Fruit fly (Drosophila melanogaster) whole organism, embryonic: Measurements from ENCODE around the gene Hr4.

Experiments used
- Antp ChIP-seq: fragments of 200-800 bp; sonication (Bioruptor generic); optimal IDR thresholded peaks from 3 replicates; lab custom pipeline; 2016; ENCODE audit warnings: missing biosample characterization, missing genetic modification characterization
- Asciz ChIP-seq: fragments of 200-800 bp; sonication (Bioruptor generic); optimal IDR thresholded peaks from 2 replicates; lab custom pipeline; 2017; ENCODE audit warnings: missing biosample characterization, mild to moderate bottlenecking, missing genetic modification characterization, missing genetic modification reagents
- Atf6 ChIP-seq: fragments of 200-800 bp; sonication (Bioruptor generic); IDR thresholded peaks from 2 replicates; pipeline ENCODE4 v1.3.6; 2022; ENCODE audit warnings: missing biosample characterization, missing genetic modification characterization
- CG10209 ChIP-seq: fragments of 200-800 bp; sonication (Bioruptor generic); optimal IDR thresholded peaks from 3 replicates; lab custom pipeline; 2017; ENCODE audit warnings: missing biosample characterization, mild to moderate bottlenecking, missing genetic modification characterization, missing genetic modification reagents
- CG10462 ChIP-seq: fragments of 200-800 bp; sonication (Bioruptor generic); optimal IDR thresholded peaks from 2 replicates; lab custom pipeline; 2016; ENCODE audit warnings: missing biosample characterization, missing genetic modification characterization
- CG15696 ChIP-seq: fragments of 200-800 bp; sonication (Bioruptor generic); optimal IDR thresholded peaks from 2 replicates; lab custom pipeline; 2019; ENCODE audit warnings: missing biosample characterization, mild to moderate bottlenecking, missing genetic modification characterization, moderate library complexity
- CG18011 ChIP-seq: fragments of 200-800 bp; sonication (Bioruptor generic); optimal IDR thresholded peaks from 2 replicates; lab custom pipeline; 2017; ENCODE audit warnings: missing biosample characterization, missing genetic modification characterization, mild to moderate bottlenecking, moderate library complexity, missing genotype
- CG18599 ChIP-seq: fragments of 200-800 bp; sonication (Bioruptor generic); optimal IDR thresholded peaks from 3 replicates; lab custom pipeline; 2017; ENCODE audit warnings: missing biosample characterization, missing genetic modification characterization, mild to moderate bottlenecking, moderate library complexity, missing genetic modification reagents
- CG2120 ChIP-seq: fragments of 200-800 bp; sonication (Bioruptor generic); optimal IDR thresholded peaks from 3 replicates; lab custom pipeline; 2016; ENCODE audit warnings: missing biosample characterization, missing genetic modification characterization
- CG2202 ChIP-seq: fragments of 200-800 bp; sonication (Bioruptor generic); optimal IDR thresholded peaks from 2 replicates; lab custom pipeline; 2018; ENCODE audit warnings: missing biosample characterization, mild to moderate bottlenecking, missing genetic modification characterization
- CG32532 ChIP-seq: fragments of 200-800 bp; sonication (Bioruptor generic); IDR thresholded peaks from 2 replicates; pipeline ENCODE4 v1.3.6; 2022; ENCODE audit warnings: missing biosample characterization, missing genetic modification characterization
- CG34422 ChIP-seq: fragments of 200-800 bp; sonication (Bioruptor generic); IDR thresholded peaks from 3 replicates; pipeline ENCODE4 v1.3.6; 2022; ENCODE audit warnings: missing biosample characterization, missing genetic modification characterization
- CG4404 ChIP-seq: fragments of 200-800 bp; sonication (Bioruptor generic); IDR thresholded peaks from 2 replicates; pipeline ENCODE4 v1.3.6; 2022; ENCODE audit warnings: missing biosample characterization, missing genetic modification characterization
- CG6254 ChIP-seq: fragments of 200-800 bp; sonication (Bioruptor generic); optimal IDR thresholded peaks from 3 replicates; lab custom pipeline; 2017; ENCODE audit warnings: mild to moderate bottlenecking, missing biosample characterization, missing genetic modification reagents, missing genetic modification characterization
- CG6654 ChIP-seq: fragments of 200-800 bp; sonication (Bioruptor generic); optimal IDR thresholded peaks from 2 replicates; lab custom pipeline; 2017; ENCODE audit warnings: missing biosample characterization, mild to moderate bottlenecking, missing genetic modification characterization
- CG7357 ChIP-seq: fragments of 200-800 bp; sonication (Bioruptor generic); IDR thresholded peaks from 3 replicates; pipeline ENCODE4 v1.3.6; 2022; ENCODE audit warnings: missing biosample characterization, missing genetic modification characterization
- CG7786 ChIP-seq: fragments of 200-800 bp; sonication (Bioruptor generic); optimal IDR thresholded peaks from 2 replicates; lab custom pipeline; 2016; ENCODE audit warnings: missing biosample characterization, missing genetic modification characterization
- CG8089 ChIP-seq: fragments of 200-800 bp; sonication (Bioruptor generic); optimal IDR thresholded peaks from 3 replicates; lab custom pipeline; 2016; ENCODE audit warnings: missing biosample characterization, missing genetic modification characterization
- CG9437 ChIP-seq: fragments of 200-800 bp; sonication (Bioruptor generic); optimal IDR thresholded peaks from 2 replicates; lab custom pipeline; 2018; ENCODE audit warnings: missing biosample characterization, mild to moderate bottlenecking, missing genetic modification characterization
- CG9817 ChIP-seq: fragments of 200-800 bp; sonication (Bioruptor generic); optimal IDR thresholded peaks from 2 replicates; lab custom pipeline; 2018; ENCODE audit warnings: missing biosample characterization, mild to moderate bottlenecking, missing genetic modification characterization, moderate library complexity
- Dll ChIP-seq: fragments of 200-800 bp; sonication (Bioruptor generic); IDR thresholded peaks from 4 replicates; pipeline ENCODE4 v1.3.6; 2022; ENCODE audit warnings: missing biosample characterization, missing genetic modification characterization; ENCODE audit not compliant: partially characterized antibody
- Gsc ChIP-seq: fragments of 200-800 bp; sonication (Bioruptor generic); IDR thresholded peaks from 2 replicates; pipeline ENCODE4 v1.3.6; 2022; ENCODE audit warnings: missing biosample characterization, missing genetic modification characterization
- HHEX ChIP-seq: fragments of 200-800 bp; sonication (Bioruptor generic); optimal IDR thresholded peaks from 3 replicates; lab custom pipeline; 2017; ENCODE audit warnings: missing biosample characterization, mild to moderate bottlenecking, missing genetic modification characterization, missing genetic modification reagents
- Meics ChIP-seq: fragments of 200-800 bp; sonication (Bioruptor generic); optimal IDR thresholded peaks from 2 replicates; lab custom pipeline; 2017; ENCODE audit warnings: missing biosample characterization, mild to moderate bottlenecking, missing genetic modification characterization
- Poxn ChIP-seq: fragments of 200-800 bp; sonication (Bioruptor generic); IDR thresholded peaks from 2 replicates; pipeline ENCODE4 v1.3.6; 2022; ENCODE audit warnings: missing biosample characterization, missing genetic modification characterization
- Rx ChIP-seq: fragments of 200-800 bp; sonication (Bioruptor generic); IDR thresholded peaks from 2 replicates; pipeline ENCODE4 v1.3.6; 2022; ENCODE audit warnings: missing biosample characterization, missing genetic modification characterization
- Scr ChIP-seq: fragments of 200-800 bp; sonication (Bioruptor generic); IDR thresholded peaks from 2 replicates; pipeline ENCODE4 v1.3.6; 2022; ENCODE audit warnings: missing biosample characterization, missing genetic modification characterization; ENCODE audit not compliant: partially characterized antibody
- Tbp ChIP-seq: fragments of >200 bp; optimal IDR thresholded peaks from 2 replicates; lab custom pipeline; 2018; ENCODE audit warnings: missing biosample characterization, missing genetic modification characterization
- ara ChIP-seq: fragments of 200-800 bp; sonication (Bioruptor generic); IDR thresholded peaks from 2 replicates; pipeline ENCODE4 v1.3.6; 2022; ENCODE audit warnings: missing biosample characterization, missing genetic modification characterization
- cas ChIP-seq: fragments of 200-800 bp; sonication (Bioruptor generic); IDR thresholded peaks from 2 replicates; pipeline ENCODE4 v1.3.6; 2022; ENCODE audit warnings: missing biosample characterization, missing genetic modification characterization
- chif ChIP-seq, 2 experiments: fragments of 200-800 bp; sonication (Bioruptor generic); optimal IDR thresholded peaks; 3 replicates each; lab custom pipeline; 2016; ENCODE audit warnings: missing biosample characterization in 2 of 2, missing genetic modification characterization in 2 of 2
- ci ChIP-seq: fragments of 200-800 bp; sonication (Bioruptor generic); IDR thresholded peaks from 3 replicates; pipeline ENCODE4 v1.3.6; 2022; ENCODE audit warnings: missing biosample characterization, missing genetic modification characterization
- dan ChIP-seq: fragments of 200-800 bp; sonication (Bioruptor generic); IDR thresholded peaks from 2 replicates; pipeline ENCODE4 v1.3.6; 2022; ENCODE audit warnings: missing biosample characterization, missing genetic modification characterization
- dm ChIP-seq: fragments of 200-800 bp; sonication (Bioruptor generic); optimal IDR thresholded peaks from 3 replicates; lab custom pipeline; 2016; ENCODE audit warnings: missing biosample characterization, missing genetic modification characterization
- dmrt11E ChIP-seq: fragments of 200-800 bp; sonication (Bioruptor generic); optimal IDR thresholded peaks from 3 replicates; lab custom pipeline; 2018; ENCODE audit warnings: missing biosample characterization, mild to moderate bottlenecking, missing genetic modification characterization, moderate library complexity
- dysf ChIP-seq: fragments of 200-800 bp; sonication (Bioruptor generic); IDR thresholded peaks from 3 replicates; pipeline ENCODE4 v1.3.6; 2022; ENCODE audit warnings: missing biosample characterization, missing genetic modification characterization
- exex ChIP-seq: fragments of 200-800 bp; sonication (Bioruptor generic); optimal IDR thresholded peaks from 4 replicates; lab custom pipeline; 2018; ENCODE audit warnings: missing biosample characterization, mild to moderate bottlenecking, missing genetic modification characterization, moderate library complexity
- fu2 ChIP-seq: fragments of 200-800 bp; sonication (Bioruptor generic); optimal IDR thresholded peaks from 2 replicates; lab custom pipeline; 2016; ENCODE audit warnings: missing biosample characterization, missing genetic modification characterization
- gcm ChIP-seq: fragments of 200-800 bp; sonication (Bioruptor generic); optimal IDR thresholded peaks from 2 replicates; lab custom pipeline; 2019; ENCODE audit warnings: missing biosample characterization, mild to moderate bottlenecking, missing genetic modification characterization, moderate library complexity
- sc ChIP-seq, 3 experiments: fragments of >200 bp in 2 of 3; fragments of 200-800 bp in 1 of 3; sonication (Bioruptor generic) in 1 of 3; optimal IDR thresholded peaks; 2 replicates in 2 of 3; 3 replicates in 1 of 3; lab custom pipeline; 2017; ENCODE audit warnings: mild to moderate bottlenecking in 1 of 3, missing biosample characterization in 1 of 3, missing genetic modification characterization in 1 of 3, missing genetic modification reagents in 1 of 3
- sd ChIP-seq: fragments of 200-800 bp; sonication (Bioruptor generic); optimal IDR thresholded peaks from 3 replicates; lab custom pipeline; 2018; ENCODE audit warnings: missing biosample characterization, mild to moderate bottlenecking, missing genetic modification characterization, moderate library complexity
- sob ChIP-seq: fragments of 200-800 bp; sonication (Bioruptor generic); IDR thresholded peaks from 2 replicates; pipeline ENCODE4 v1.3.6; 2022; ENCODE audit warnings: missing biosample characterization, missing genetic modification characterization
- toy ChIP-seq: fragments of 200-800 bp; sonication (Bioruptor generic); IDR thresholded peaks from 2 replicates; pipeline ENCODE4 v1.3.6; 2022; ENCODE audit warnings: missing biosample characterization, missing genetic modification characterization
- usp ChIP-seq: fragments of >200 bp; optimal IDR thresholded peaks from 2 replicates; lab custom pipeline; 2017; ENCODE audit warnings: missing biosample characterization, missing genetic modification characterization

Hr4 gene

DNA sequence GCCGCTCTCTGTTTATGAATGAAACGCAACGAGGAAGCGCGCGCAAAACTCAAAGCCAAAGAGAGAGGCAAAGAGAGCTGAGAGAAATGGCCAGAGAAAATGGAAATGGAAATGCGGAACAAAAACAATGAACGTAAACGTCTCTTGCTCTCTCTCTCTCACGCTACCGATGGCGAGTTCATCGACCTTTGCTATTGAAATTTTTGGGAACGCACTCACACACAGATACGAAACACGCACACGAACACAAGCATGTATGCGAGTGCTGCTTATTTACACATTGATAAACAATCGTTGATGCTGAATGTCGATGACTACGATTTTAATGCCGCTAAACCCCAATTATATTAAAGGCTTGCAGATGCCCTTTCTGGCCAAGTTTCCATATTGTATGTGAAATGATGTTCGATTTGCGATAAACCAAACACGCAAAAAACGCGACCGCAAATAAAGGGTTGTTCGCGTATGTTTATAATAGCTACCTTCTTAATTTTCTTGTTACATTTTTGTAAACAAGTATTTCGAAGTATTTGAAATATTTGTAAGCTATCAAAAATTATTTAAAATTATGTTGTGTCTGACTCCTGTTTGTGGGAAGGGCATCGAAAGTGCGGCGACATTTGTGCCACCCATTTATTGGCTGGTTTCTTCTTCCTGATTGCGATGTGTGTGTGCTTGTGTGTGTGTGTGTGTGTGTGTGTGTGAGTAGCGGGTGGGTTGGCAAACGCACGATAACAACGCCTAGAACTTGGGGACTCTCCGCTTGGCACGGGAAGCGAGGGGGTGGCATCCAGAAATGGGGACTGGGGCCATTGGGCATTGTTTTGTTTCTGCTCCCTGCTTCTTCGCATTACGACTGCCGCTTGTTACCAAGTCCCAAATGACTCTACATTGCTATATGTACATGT, 1.9 kb downstream of the Hr4 start (continued):
- TF ChIP-seq CG7786 (GFP tag; lab: Kevin White, UChicago) (peak; percentile 64), ci (0 out of 3 replicates have a peak, but pooled peaks have one; percentile 26)

DNA sequence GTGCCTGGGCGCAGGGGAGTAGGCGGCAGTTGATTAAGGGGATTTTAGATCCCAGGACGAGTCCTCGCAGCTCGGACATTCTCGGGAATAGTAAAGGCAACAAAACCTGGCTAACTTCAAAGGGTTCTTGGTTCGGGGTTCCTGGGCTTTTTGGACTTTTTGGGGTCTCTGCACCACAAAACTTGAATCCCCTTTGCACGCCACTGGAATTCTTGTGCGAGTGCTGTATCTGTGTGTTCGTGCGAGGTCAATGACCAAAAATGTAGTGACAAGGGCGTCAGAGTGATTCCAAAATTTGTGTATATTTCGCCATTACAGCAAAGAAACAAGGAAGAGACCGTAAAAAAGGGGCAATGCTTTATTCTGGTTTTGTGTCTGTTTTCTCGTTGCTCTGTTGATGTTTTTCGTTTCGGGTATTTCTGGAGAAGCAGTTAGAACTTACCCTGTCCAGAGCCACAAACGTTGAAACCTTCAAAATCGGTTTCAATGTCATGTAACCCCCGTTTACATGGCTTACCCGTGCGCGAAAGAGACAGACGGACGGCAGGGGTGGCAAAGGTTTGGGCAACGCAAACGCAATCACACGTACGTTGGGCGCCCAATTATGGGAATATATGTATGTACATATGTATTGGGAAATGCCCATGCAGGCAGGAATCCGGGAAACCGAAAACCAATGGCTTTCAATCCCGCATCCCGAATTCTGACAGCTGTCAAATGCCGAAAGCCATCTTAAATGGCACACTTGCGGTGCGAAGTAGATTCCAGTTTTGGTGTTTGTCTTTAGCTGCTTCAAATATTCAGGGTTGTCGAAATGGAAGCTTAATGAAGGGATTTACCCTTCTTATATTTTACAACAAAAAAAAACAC, 2.7 kb downstream of the Hr4 start:
- TF ChIP-seq CG2202 (tag; lab: Kevin White, UChicago) (peak; percentile 45), CG8089 (peak; percentile 16), CG9817 (peak; percentile 52), Rx (GFP tag; lab: Robert Waterston, UW) (0 out of 2 replicates have a peak, but pooled peaks have one; percentile 45), dysf (GFP tag; lab: Robert Waterston, UW) (peak; percentile 57), Atf6 (GFP tag; lab: Robert Waterston, UW) (peak; percentile 38; the same call in 1 of the 2 replicates), cas (GFP tag; lab: Robert Waterston, UW) (no peak), ara (GFP tag; lab: Robert Waterston, UW) (peak; percentile 28; the same call in 1 of the 2 replicates), CG6254 (GFP tag; lab: Kevin White, UChicago) (peak; percentile 41), dm (GFP tag; lab: Kevin White, UChicago) (no peak), CG9437 (GFP tag; lab: Kevin White, UChicago) (no peak), Poxn (GFP tag; lab: Robert Waterston, UW) (peak; percentile 22; the same call in 1 of the 2 replicates), gcm (GFP tag; lab: Kevin White, UChicago) (no peak), Scr (no peak), CG18599 (peak; percentile 77), exex (tag; lab: Kevin White, UChicago) (no peak), CG10209 (GFP tag; lab: Kevin White, UChicago) (no peak), Tbp (GFP tag; lab: Kevin White, UChicago) (no peak), CG10462 (no peak), CG7357 (GFP tag; lab: Robert Waterston, UW) (peak; percentile 50; the same call in 1 of the 3 replicates), CG4404 (peak; percentile 39; the same call in 1 of the 2 replicates), Meics (no peak), HHEX (GFP tag; lab: Kevin White, UChicago) (no peak), CG6654 (GFP tag; lab: Kevin White, UChicago) (no peak), dan (GFP tag; lab: Robert Waterston, UW) (0 out of 2 replicates have a peak, but pooled peaks have one; percentile 7), Antp (GFP tag; lab: Kevin White, UChicago) (peak; percentile 76), usp (GFP tag; lab: Kevin White, UChicago) (no peak), chif (GFP tag; optimal IDR thresholded peaks at IDR 0.05; lab: Kevin White, UChicago) (peak; percentile 5 to 14), Asciz (no peak), dmrt11E (tag; lab: Kevin White, UChicago) (peak; percentile 40), sd (tag; lab: Kevin White, UChicago) (peak; percentile 22), CG32532 (GFP tag; lab: Robert Waterston, UW) (peak; percentile 64), CG2120 (GFP tag; lab: Kevin White, UChicago) (peak; percentile 41), CG18011 (GFP tag; lab: Kevin White, UChicago) (no peak), CG15696 (tag; lab: Kevin White, UChicago) (no peak), sob (GFP tag; lab: Robert Waterston, UW) (peak; percentile 54), sc (optimal IDR thresholded peaks at IDR 0.05; lab: Kevin White, UChicago) (no peak), sc (GFP tag; optimal IDR thresholded peaks at IDR 0.05; lab: Kevin White, UChicago) (no peak), toy (no peak), CG34422 (GFP tag; lab: Robert Waterston, UW) (peak; percentile 40; the same call in 2 of the 3 replicates), Dll (GFP tag; lab: Robert Waterston, UW) (no peak), Gsc (GFP tag; lab: Robert Waterston, UW) (0 out of 2 replicates have a peak, but pooled peaks have one; percentile 33), fu2 (GFP tag; lab: Kevin White, UChicago) (peak; percentile 42)
